Worm (Caenorhabditis elegans) whole organism, mixed stage, embryonic: ENCODE data around the gene pqn-32.

ENCODE experiments used
- M03D4.4 ChIP-seq: sonication (generic microtip); optimal IDR thresholded peaks from 2 replicates; lab custom pipeline; 2017; ENCODE audit warnings: mild to moderate bottlenecking, missing genetic modification characterization, missing compliant biosample characterization
- bed-3 ChIP-seq: fragments of 200-800 bp; sonication (Bioruptor generic); optimal IDR thresholded peaks from 3 replicates; lab custom pipeline; 2018; ENCODE audit warnings: mild to moderate bottlenecking, missing genetic modification characterization, moderate library complexity, missing compliant biosample characterization
- blmp-1 ChIP-seq: fragments of 150-350 bp; optimal IDR thresholded peaks from 2 replicates; lab custom pipeline; 2014; ENCODE audit warnings: missing biosample characterization, missing genetic modification characterization
- ceh-39 ChIP-seq: fragments of 150-350 bp; optimal IDR thresholded peaks from 2 replicates; lab custom pipeline; 2014; ENCODE audit warnings: missing biosample characterization, missing genetic modification characterization
- ceh-43 ChIP-seq: fragments of 200-800 bp; sonication (Bioruptor generic); optimal IDR thresholded peaks from 2 replicates; lab custom pipeline; 2018; ENCODE audit warnings: mild to moderate bottlenecking, missing genetic modification characterization, moderate library complexity, missing compliant biosample characterization
- ceh-83 ChIP-seq: fragments of 200-800 bp; sonication (Bioruptor generic); optimal IDR thresholded peaks from 2 replicates; lab custom pipeline; 2018; ENCODE audit warnings: mild to moderate bottlenecking, missing genetic modification characterization, missing compliant biosample characterization
- ces-1 ChIP-seq: fragments of 150-350 bp; optimal IDR thresholded peaks from 2 replicates; lab custom pipeline; 2014; ENCODE audit warnings: missing biosample characterization, missing genetic modification reagents, missing genetic modification characterization
- cnd-1 ChIP-seq: fragments of 200-800 bp; sonication (Bioruptor generic); optimal IDR thresholded peaks from 2 replicates; lab custom pipeline; 2018; ENCODE audit warnings: mild to moderate bottlenecking, missing genetic modification characterization, missing compliant biosample characterization
- drap-1 ChIP-seq: fragments of 200-800 bp; sonication (Bioruptor generic); optimal IDR thresholded peaks from 3 replicates; lab custom pipeline; 2018; ENCODE audit warnings: mild to moderate bottlenecking, missing genetic modification characterization, missing compliant biosample characterization
- elt-1 ChIP-seq: sonication (generic microtip); optimal IDR thresholded peaks from 2 replicates; lab custom pipeline; 2017; ENCODE audit warnings: missing genetic modification characterization, mild to moderate bottlenecking, missing compliant biosample characterization, antibody characterized with exemption, moderate library complexity, borderline replicate concordance; ENCODE audit not compliant: insufficient read depth
- elt-3 ChIP-seq: fragments of 150-350 bp; optimal IDR thresholded peaks from 2 replicates; lab custom pipeline; 2014; ENCODE audit warnings: missing biosample characterization, missing genetic modification characterization
- flh-1 ChIP-seq: fragments of 200-800 bp; sonication (Bioruptor generic); optimal IDR thresholded peaks from 2 replicates; lab custom pipeline; 2018; ENCODE audit warnings: mild to moderate bottlenecking, missing genetic modification characterization, moderate library complexity, missing compliant biosample characterization
- ham-2 ChIP-seq: fragments of 200-800 bp; sonication (Bioruptor generic); optimal IDR thresholded peaks from 2 replicates; lab custom pipeline; 2018; ENCODE audit warnings: mild to moderate bottlenecking, missing genetic modification characterization, missing compliant biosample characterization
- hlh-1 ChIP-seq: fragments of 150-350 bp; optimal IDR thresholded peaks from 2 replicates; lab custom pipeline; 2014; ENCODE audit warnings: missing biosample characterization, missing genetic modification reagents, missing genetic modification characterization
- lin-13 ChIP-seq: fragments of 150-350 bp; optimal IDR thresholded peaks from 2 replicates; lab custom pipeline; 2014; ENCODE audit warnings: missing biosample characterization, missing genetic modification characterization
- lin-32 ChIP-seq: fragments of 200-800 bp; sonication (Bioruptor generic); optimal IDR thresholded peaks from 2 replicates; lab custom pipeline; 2018; ENCODE audit warnings: mild to moderate bottlenecking, missing genetic modification characterization, missing compliant biosample characterization
- lsy-2 ChIP-seq: fragments of 150-350 bp; optimal IDR thresholded peaks from 2 replicates; lab custom pipeline; 2014; ENCODE audit warnings: missing biosample characterization, missing genetic modification characterization
- mep-1 ChIP-seq: fragments of 150-350 bp; optimal IDR thresholded peaks from 2 replicates; lab custom pipeline; 2017; ENCODE audit warnings: missing biosample characterization, missing genetic modification reagents, missing genetic modification characterization, inconsistent platforms
- mls-2 ChIP-seq: sonication (generic microtip); optimal IDR thresholded peaks from 2 replicates; lab custom pipeline; 2016; ENCODE audit warnings: mild to moderate bottlenecking, missing genetic modification characterization, moderate library complexity, missing compliant biosample characterization
- nhr-12 ChIP-seq: fragments of 150-350 bp; optimal IDR thresholded peaks from 2 replicates; lab custom pipeline; 2014; ENCODE audit warnings: missing biosample characterization, missing genetic modification characterization
- nhr-2 ChIP-seq: fragments of 150-350 bp; optimal IDR thresholded peaks from 2 replicates; lab custom pipeline; 2014; ENCODE audit warnings: missing biosample characterization, missing genetic modification characterization
- nhr-237 ChIP-seq: fragments of 150-350 bp; optimal IDR thresholded peaks from 2 replicates; lab custom pipeline; 2014; ENCODE audit warnings: missing biosample characterization, missing genetic modification characterization
- nhr-28 ChIP-seq: fragments of 150-350 bp; optimal IDR thresholded peaks from 2 replicates; lab custom pipeline; 2014; ENCODE audit warnings: missing biosample characterization, missing genetic modification characterization
- nhr-76 ChIP-seq: sonication (generic microtip); optimal IDR thresholded peaks from 2 replicates; lab custom pipeline; 2017; ENCODE audit warnings: missing biosample characterization, missing genetic modification characterization
- pha-4 ChIP-seq: fragments of 150-350 bp; optimal IDR thresholded peaks from 2 replicates; lab custom pipeline; 2018; ENCODE audit warnings: missing biosample characterization, missing genetic modification reagents, missing genetic modification characterization
- sem-2 ChIP-seq: fragments of 200-800 bp; sonication (Bioruptor generic); optimal IDR thresholded peaks from 2 replicates; lab custom pipeline; 2018; ENCODE audit warnings: mild to moderate bottlenecking, missing genetic modification characterization, missing compliant biosample characterization
- snpc-4 ChIP-seq: fragments of 150-350 bp; optimal IDR thresholded peaks from 2 replicates; lab custom pipeline; 2014; ENCODE audit warnings: missing biosample characterization, missing genetic modification characterization
- sptf-1 ChIP-seq: sonication (generic microtip); optimal IDR thresholded peaks from 2 replicates; lab custom pipeline; 2017; ENCODE audit warnings: mild to moderate bottlenecking, missing genetic modification characterization, moderate library complexity, missing compliant biosample characterization
- tbx-8 ChIP-seq: fragments of 200-800 bp; sonication (Bioruptor generic); optimal IDR thresholded peaks from 2 replicates; lab custom pipeline; 2018; ENCODE audit warnings: mild to moderate bottlenecking, missing genetic modification characterization, moderate library complexity, missing compliant biosample characterization
- unc-120 ChIP-seq: sonication (generic microtip); optimal IDR thresholded peaks from 2 replicates; lab custom pipeline; 2017; ENCODE audit warnings: missing genetic modification characterization, missing compliant biosample characterization; ENCODE audit not compliant: poor library complexity, severe bottlenecking
- zip-8 ChIP-seq: fragments of 150-350 bp; optimal IDR thresholded peaks from 2 replicates; lab custom pipeline; 2014; ENCODE audit warnings: missing biosample characterization, missing genetic modification characterization
- ztf-11 ChIP-seq: fragments of 150-350 bp; optimal IDR thresholded peaks from 2 replicates; lab custom pipeline; 2014; ENCODE audit warnings: missing biosample characterization, missing genetic modification characterization

Gene pqn-32

DNA sequence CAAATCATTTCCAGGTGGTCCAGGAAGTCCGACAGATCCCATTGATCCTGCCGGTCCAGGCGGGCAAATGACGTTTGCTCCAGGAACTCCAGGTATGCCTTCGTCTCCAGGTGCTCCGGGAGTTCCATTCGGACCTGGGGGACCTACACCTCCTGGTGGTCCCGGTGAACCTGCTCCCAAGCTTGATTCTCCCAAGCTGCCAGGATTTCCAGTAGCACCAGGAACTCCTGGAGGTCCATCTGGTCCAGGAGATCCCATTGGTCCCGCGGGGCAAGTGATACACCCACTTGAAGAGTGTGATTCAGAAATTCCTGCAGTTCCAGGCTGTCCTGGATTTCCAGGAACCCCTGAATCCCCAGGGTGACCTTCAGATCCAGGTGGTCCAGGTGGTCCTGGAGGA, 11.5 kb upstream of the pqn-32 start:
- TF ChIP-seq nhr-12 (tag; lab: Kevin White, UChicago) (no peak), tbx-8 (no peak), cnd-1 (tag; lab: Kevin White, UChicago) (no peak), ceh-39 (no peak), sem-2 (no peak), lsy-2 (tag; lab: Kevin White, UChicago) (no peak), sptf-1 (tag; lab: Kevin White, UChicago) (no peak), nhr-237 (no peak), flh-1 (GFP tag; lab: Kevin White, UChicago) (no peak), lin-32 (no peak), elt-1 (no peak), M03D4.4 (no peak)

DNA sequence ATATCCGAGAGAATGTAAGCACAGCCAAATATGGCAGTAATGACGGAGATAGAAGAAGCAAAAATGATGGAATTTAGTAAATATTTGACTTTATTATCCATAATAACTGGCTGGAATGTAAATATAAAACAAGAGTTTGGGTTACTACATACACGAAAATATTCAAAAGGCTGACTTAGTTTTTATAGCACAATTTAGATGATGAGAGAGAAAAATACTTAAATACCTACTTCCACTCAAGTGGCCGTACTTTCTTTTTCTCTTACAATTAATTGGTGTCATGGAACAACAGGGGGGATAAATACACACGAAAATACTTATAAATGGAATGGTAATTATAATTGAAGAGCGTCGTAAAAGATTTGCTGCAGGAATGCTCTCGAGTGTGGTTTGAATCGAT, 9.6 kb upstream of the pqn-32 start, which contains the start of gene col-86:
Gene col-86 (minus strand): TSS at position 101 of the 400 bp plus-strand sequence.
- TF ChIP-seq sptf-1 (tag; lab: Kevin White, UChicago) (no peak), nhr-12 (tag; lab: Kevin White, UChicago) (no peak), nhr-237 (no peak)

ce11 chrII:13116710-13117109, 8.9 kb downstream of the pqn-32 start, which contains the start of gene rict-1:
TSS of gene rict-1 (minus strand) at chrII:13116810.
- TF ChIP-seq lsy-2 (tag; lab: Kevin White, UChicago) (no peak), drap-1 (GFP tag; lab: Kevin White, UChicago) (no peak), zip-8 (tag; lab: Kevin White, UChicago) (no peak)

ce11 chrII:13117135-13117534, 9.3 kb downstream of the pqn-32 start, which contains the start of gene gfm-1:
TSS of gene gfm-1 (plus strand) at chrII:13117483.
- peak; percentile 14 for TF ChIP-seq lsy-2 (tag; lab: Kevin White, UChicago)
- TF ChIP-seq hlh-1 (tag; lab: Kevin White, UChicago), result no peak
- peak; percentile 55 for TF ChIP-seq ces-1
- TF ChIP-seq sptf-1 (tag; lab: Kevin White, UChicago), result peak; percentile 61
- TF ChIP-seq mep-1, result peak; percentile 20

DNA sequence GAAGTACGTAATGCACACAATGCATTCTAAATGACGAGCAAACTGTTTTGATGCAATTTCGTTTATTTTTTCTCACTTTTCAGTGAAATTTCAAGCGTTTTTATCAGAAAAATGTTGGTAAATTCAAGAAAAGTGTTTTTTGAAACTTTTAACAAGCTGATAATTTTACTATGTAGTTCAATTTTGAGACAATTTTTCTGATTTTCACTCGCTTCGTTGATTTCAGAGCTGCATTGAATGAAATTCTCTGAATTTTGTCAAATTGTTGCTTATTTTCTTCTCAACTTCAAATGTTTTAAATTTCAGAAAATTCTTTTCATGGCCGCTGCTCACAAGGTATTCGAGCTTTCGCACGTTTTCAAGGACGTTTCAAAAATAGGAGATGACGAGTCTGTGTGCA, 14.9 kb downstream of the pqn-32 start, which contains the start of gene bath-45:
Gene bath-45 (plus strand): TSS at position 301 of the 400 bp plus-strand sequence.
- TF ChIP-seq unc-120 (tag; lab: Kevin White, UChicago), result no peak
- no peak for TF ChIP-seq ztf-11
- no peak for TF ChIP-seq nhr-28
- no peak for TF ChIP-seq nhr-76 (tag; lab: Kevin White, UChicago)
- TF ChIP-seq lin-32, result no peak
- no peak for TF ChIP-seq drap-1 (GFP tag; lab: Kevin White, UChicago)
- TF ChIP-seq nhr-237, result no peak
- TF ChIP-seq hlh-1 (tag; lab: Kevin White, UChicago), result no peak
- TF ChIP-seq sptf-1 (tag; lab: Kevin White, UChicago), result no peak
- no peak for TF ChIP-seq ceh-83 (GFP tag; lab: Kevin White, UChicago)
- no peak for TF ChIP-seq tbx-8
- no peak for TF ChIP-seq ceh-43
- TF ChIP-seq ceh-39, result no peak
- no peak for TF ChIP-seq nhr-2 (tag; lab: Kevin White, UChicago)
- TF ChIP-seq elt-3 (tag; lab: Kevin White, UChicago), result no peak
- TF ChIP-seq M03D4.4, result no peak
- TF ChIP-seq pha-4, result no peak
- no peak for TF ChIP-seq mls-2 (tag; lab: Kevin White, UChicago)

DNA sequence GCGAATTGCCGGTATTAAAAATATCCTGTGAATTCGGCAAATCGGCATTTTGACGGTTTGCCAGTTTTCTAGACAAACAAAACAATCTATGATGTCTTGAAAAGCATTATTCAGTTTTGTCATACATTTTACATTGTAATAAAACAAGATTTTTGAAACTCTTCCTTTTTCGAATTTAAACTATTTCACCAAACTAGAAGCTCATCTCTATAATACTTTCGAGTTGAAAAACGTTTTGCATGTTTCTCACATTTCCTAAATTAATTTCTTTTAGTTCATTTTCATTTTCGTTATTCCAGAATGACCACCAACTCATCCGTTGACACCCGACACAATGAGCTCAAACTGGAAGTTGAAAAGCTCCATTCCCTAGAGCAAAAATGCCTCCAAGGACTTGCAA, 21.8 kb downstream of the pqn-32 start, which contains the start of gene F29C12.6:
Gene F29C12.6 (plus strand): TSS at position 301 of the 400 bp plus-strand sequence.
- TF ChIP-seq tbx-8 (no peak), flh-1 (GFP tag; lab: Kevin White, UChicago) (no peak), nhr-237 (no peak), cnd-1 (tag; lab: Kevin White, UChicago) (no peak), bed-3 (no peak), hlh-1 (tag; lab: Kevin White, UChicago) (no peak), M03D4.4 (no peak), elt-3 (tag; lab: Kevin White, UChicago) (no peak), lin-32 (no peak), ham-2 (no peak), drap-1 (GFP tag; lab: Kevin White, UChicago) (no peak), nhr-76 (tag; lab: Kevin White, UChicago) (no peak), snpc-4 (tag; lab: Kevin White, UChicago) (no peak), sem-2 (no peak), ceh-39 (no peak), blmp-1 (tag; lab: Kevin White, UChicago) (no peak), nhr-2 (tag; lab: Kevin White, UChicago) (no peak), elt-1 (no peak), lin-13 (tag; lab: Kevin White, UChicago) (no peak)
